Fruit fly (Drosophila melanogaster): ENCODE results near the gene Vajk1.
A peak's percentile ranks its signal among the peaks of the same experiment; 100 is the strongest.

Vajk1 gene

DNA sequence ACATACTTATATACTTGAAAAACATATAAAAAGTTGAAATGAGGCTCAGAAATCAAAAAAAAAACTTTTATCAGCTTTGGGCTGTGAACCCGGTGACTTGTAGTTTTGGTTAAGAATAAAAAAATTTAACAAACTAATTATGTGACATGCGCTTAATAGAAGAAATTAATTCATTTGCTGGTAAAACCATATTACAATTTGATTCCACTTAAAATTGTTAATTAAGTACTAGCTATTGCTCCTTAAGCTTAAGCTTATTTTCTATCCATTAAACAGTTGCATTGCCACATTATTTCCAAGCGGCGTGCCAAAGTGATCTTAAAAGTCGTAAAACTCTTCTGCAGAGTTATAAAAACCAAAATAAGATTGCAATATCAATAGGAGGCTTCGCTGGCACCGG lies 631 bp upstream of the Vajk1 start:
- TF ChIP-seq CG17801 (GFP tag; optimal IDR thresholded peaks at IDR 0.05; ENCODE audit: partially characterized antibody): no peak

DNA sequence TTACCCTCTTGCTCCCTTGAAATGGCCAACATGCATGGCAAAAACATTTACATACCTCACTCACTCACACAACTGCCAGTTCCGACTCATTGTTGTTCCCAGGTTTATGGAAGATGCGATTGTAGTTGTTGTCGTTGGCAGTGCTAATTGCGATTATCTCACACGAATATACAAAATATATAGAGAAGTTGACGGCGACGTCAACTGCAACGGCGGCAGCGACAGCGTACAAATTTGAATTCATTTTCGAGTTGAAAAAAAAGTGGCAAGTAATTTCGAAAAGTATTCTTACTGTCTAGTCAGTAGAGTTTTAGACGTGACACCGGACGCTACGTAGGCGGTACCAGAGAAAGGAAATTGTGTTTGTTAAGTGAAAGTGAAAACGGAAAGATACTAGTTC lies 8.9 kb downstream of the Vajk1 start, which contains the start of gene Ance-3:
Gene Ance-3 (plus strand): TSS at position 301 of the 400 bp plus-strand sequence.
- TF ChIP-seq CG17801 (GFP tag; optimal IDR thresholded peaks at IDR 0.05; ENCODE audit: partially characterized antibody): no peak

DNA sequence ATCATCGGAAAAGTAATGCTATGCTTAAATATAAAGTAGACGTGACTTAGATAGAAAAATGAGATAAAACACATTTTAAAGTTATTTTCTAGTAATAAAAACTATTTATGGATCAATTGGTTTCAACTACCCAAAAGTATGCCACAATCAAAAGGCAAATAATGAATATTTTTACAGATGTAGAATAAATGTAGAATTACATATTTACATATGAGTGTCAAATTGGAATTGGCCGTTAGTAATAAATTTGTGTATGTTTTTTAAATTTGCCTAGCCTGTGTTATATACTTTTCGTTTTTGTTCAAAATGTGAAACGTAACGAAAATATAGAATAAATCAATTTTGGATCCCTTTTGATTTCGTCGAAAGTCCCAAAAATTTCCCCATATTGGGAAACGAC lies 11.6 kb downstream of the Vajk1 start, which contains the start of gene Acyp:
Gene Acyp (plus strand): TSS at position 301 of the 400 bp plus-strand sequence.
- no peak for TF ChIP-seq CG17801 (GFP tag; optimal IDR thresholded peaks at IDR 0.05; ENCODE audit: partially characterized antibody)

DNA sequence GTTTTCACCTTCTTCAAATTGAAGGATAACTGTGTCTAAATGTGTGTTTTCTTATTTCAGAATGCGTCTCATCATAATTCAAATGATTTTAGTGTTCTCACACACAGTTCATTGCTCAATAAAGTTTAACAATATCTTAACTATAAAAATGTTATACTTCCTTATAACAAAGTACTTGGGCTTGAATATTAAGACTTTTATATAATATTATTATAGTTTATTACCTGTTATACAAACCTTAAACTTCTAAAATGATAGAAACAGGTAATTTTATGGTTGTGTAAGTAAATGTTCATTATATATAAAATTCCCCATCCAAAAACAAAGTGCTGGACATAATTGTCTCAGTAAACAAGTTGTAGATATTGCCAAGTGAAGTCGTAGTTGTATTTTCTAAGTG lies 14.3 kb downstream of the Vajk1 start, which contains the start of gene Ance-2:
Gene Ance-2 (plus strand): TSS at position 301 of the 400 bp plus-strand sequence.
- no peak for TF ChIP-seq CG17801 (GFP tag; optimal IDR thresholded peaks at IDR 0.05; ENCODE audit: partially characterized antibody)

DNA sequence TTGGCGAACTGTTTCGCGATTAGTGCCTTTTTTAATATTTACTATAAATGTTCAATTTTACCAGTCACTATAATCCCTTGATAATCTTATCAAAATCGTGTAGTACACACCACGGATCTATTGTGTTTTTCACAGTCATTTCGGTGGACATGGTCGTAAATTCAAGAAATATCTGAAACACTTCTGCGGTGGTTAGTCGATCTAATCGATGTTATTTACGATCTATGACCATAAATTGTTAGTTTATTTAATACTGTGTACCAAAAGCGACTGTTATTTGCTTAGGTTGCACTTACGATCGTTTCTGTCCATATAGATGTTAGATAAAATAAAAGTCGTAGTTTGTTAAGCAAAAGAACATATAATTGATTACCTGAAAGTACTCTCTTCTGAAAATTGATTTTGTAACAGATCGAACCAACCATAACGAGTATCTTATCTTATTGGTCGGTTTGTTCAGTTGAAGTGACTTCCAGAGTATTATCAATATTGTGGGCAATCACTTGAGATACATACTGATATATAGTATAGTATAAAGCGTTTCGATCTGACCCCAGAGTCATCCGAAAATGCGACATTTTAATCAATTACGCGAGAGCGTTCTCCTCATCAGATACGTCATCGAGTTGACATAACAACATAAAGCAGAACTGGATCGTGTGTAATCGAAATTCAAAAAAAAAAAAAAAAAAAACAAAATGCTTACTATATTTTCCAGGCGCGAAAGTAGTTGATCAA lies 17.3 kb downstream of the Vajk1 start:
- TF ChIP-seq CG17801 (GFP tag; optimal IDR thresholded peaks at IDR 0.05; ENCODE audit: partially characterized antibody): no peak

DNA sequence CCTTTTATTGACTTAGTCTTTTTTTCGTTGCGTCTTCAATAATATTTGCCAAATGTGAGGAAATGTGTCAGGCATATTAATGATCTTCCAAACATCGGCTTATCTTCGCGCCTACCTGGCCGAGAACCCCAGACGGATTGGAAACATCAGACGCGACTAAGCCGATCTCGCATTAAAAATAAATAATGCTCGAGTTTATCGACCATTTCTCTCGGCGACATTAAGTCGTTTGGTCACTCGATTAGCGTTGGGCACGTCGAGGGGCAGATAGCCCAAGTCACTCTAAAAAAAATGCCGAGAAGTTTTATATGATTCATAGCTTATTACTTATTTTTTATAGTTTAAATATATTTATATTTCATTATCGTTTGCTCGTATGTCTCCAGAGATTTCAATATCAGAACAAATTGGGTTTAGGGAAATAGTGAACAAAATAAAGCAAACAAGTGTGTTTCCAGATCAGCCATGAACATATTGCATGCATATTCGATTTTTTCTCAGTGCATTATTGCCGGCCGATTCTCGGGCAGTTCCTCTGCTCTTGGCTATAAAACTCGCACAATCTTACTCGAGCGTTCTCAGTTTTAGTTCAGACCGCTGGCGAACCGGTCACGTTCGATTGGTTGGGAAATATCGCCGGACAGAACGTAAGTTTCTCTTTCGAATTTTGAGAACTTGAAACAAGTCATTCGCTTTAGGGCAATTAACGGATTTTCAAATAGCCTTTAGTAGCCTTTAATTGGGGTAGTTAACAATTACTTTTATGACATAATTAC lies 18.1 kb downstream of the Vajk1 start, which contains the start of gene Ance:
Gene Ance (plus strand): TSS at position 574 of the 776 bp plus-strand sequence.
- no peak for TF ChIP-seq CG17801 (GFP tag; optimal IDR thresholded peaks at IDR 0.05; ENCODE audit: partially characterized antibody)

DNA sequence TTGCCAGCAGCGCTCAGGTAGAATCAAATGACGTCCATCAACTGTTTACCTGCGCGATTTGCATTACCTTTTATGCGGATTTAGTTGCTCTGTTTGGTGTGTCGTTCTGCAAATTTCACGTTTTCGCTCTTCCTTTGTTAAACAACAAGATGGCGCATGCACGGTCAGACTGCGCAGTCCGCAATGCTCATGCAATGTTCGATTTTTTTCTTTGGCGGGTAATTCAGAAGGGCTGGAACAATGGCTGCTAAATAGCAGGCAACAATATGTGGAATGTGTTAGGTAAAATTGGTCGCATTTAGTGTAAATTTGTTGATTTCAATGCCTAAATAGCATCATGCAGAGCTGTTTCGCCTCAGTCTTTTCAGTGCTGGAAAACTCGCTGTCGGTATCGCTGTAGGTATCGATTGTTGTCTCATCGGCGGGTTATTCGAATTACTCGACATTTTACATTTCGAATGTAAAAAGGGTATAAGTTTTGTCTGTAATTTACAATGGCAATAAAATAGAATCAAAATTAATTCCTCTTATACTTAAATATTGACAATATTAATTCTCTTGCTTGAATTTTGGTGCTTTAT lies 18.9 kb downstream of the Vajk1 start, which contains the start of gene Smg5:
Gene Smg5 (minus strand): TSS at position 331 of the 581 bp plus-strand sequence.
- peak; percentile 89 for TF ChIP-seq CG17801 (GFP tag; optimal IDR thresholded peaks at IDR 0.05; ENCODE audit: partially characterized antibody)

DNA sequence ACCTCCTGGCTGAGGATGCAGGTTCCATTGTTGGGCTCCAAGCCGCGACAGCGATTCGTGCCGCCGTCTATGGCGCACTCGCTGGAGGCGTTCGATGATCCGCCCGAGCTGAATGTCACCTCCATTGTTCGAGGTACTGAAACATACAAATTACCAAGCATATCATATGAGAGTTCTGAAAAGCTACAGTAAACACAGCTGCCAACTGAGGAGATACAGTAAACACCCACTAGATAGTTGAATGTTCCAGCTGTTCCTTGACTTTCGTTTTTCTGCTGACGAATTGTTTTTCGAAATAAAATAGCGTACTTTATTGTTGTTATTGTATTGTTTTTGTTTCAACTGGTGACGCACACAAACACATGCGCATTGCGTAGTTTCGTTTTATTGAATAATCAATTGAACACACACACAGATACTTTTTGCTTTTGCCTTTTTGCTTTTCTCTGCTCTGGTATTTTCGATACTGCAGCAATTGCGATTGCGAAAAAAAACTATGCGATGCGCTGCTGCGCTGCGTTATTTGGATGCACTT lies 19.5 kb downstream of the Vajk1 start:
- no peak for TF ChIP-seq CG17801 (GFP tag; optimal IDR thresholded peaks at IDR 0.05; ENCODE audit: partially characterized antibody)

DNA sequence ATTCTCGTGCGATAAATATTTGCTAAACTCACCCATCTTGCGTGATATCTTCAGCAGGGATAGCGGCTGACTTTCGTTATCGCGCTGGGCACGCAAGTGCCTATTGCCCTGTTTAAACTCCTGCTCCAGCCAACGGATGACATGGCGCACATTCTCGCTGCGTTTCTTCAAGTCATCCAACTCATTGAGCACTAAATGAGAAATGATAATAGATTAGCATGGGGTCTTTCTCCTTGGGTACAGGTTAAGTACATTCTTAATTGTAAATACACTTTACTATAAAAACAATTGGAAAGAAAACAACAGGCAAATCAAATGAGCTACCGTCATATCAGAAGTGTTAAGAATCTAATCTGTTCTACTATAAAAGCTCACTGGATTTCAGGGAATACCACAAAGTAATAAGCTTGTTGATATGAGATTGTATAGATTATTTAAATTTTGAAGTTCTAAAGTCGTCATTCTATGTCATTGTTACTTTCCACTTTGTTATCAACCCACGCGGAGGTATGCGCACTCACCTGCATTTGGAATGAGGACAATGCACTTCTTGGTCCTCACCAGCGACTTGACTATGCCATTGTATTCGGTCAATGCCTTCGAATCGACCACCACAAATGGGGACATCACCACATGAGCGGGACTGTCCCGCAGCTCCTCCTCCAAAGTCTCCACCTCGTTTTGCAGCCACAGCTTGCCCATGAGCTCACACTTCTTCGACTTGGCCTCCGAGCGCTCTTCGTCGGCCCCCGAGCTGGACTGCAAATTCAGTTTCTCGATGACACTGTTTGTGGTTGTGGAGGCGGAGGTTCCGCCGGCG lies 23.0 kb downstream of the Vajk1 start:
- no peak for TF ChIP-seq CG17801 (GFP tag; optimal IDR thresholded peaks at IDR 0.05; ENCODE audit: partially characterized antibody)

DNA sequence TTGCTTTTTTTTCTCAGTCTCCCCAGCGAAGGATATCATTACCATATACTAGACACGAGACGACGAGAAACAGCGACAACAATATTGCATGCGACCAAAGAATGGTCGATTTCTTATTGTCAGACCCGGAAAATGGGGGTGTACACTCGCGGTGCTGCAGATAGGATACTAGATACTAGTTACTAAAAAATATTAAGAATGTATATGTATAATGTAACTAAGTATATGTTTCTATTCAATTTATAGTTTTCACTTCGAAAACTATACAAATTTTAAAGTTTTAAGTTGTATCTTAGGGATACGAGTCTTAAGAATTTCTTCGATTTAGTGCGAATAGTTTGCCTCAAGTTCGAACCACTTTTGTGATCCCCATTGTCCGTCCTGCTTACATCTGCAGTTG lies 29.9 kb downstream of the Vajk1 start:
- TF ChIP-seq CG17801 (GFP tag; optimal IDR thresholded peaks at IDR 0.05; ENCODE audit: partially characterized antibody): no peak

DNA sequence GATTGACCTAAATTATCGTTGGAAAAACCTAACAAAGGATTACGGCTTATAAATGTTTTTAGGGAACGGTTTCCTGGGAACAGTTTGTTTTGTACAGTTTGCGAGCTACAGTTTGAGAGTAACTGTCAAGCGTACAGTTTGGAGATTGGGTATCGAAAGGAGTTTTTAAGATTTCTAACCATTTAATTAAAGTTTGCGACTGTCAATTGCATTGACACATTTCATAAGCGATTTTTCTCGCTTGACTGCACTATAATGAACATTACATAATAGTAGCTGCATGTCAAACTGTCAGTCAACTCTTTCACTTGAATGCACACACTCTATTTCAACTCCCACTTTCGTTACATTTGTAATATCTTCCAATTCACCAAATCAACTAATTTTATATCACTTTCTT lies 30.5 kb downstream of the Vajk1 start:
- TF ChIP-seq CG17801 (GFP tag; optimal IDR thresholded peaks at IDR 0.05; ENCODE audit: partially characterized antibody): no peak

DNA sequence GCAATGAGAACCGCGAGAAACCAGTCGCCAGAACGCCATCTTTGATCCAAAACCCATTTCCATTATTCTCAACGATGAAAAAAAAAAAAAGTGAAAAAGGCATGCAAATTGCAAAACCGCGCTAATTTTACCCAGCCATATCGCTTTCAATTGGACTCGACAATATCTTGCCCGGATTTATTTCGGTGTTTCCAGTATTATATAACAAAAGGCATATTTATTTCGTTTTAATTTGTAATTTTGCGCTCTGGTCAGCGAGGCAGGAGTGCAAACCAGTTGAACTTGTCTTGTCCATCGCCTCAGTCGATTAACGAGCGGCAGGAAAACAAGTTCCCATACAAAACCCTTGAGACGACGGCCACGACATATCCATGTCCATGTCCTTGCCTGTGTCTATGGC lies 33.4 kb downstream of the Vajk1 start:
- TF ChIP-seq CG17801 (GFP tag; optimal IDR thresholded peaks at IDR 0.05; ENCODE audit: partially characterized antibody): no peak

DNA sequence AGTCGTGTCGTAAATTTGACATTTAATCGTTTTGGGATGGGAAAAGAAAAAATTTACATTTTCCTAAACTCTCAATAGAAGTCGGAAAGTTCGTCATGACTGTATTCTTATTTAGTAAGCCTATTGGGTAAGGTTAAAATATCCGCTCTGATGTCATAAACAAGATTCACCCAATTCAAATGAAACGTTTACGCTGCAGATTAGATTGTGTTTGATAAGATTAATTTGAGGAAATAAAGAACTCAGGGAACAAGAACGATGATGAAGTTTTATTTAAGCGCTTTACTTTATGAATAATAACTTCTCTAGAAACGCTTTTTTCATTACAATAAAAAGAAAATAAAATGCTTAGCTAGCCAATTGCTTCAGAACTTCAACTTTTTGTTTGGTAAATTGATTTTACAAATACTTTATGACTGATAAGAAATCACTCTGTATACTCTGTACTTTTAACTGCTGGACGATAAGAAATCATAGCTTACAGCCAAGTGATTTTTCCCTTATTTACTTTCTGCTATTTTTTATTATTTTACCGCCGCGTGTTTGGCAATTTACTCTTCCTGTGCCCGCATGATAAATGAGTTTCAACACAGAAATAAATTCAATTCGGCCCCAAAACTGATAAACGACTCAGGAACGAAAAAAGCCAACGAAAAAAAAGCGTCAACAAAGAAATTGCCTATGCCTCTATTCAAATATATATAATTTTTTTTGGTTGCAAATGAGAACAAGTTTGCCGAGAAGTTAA lies 36.9 kb downstream of the Vajk1 start:
- TF ChIP-seq CG17801 (GFP tag; optimal IDR thresholded peaks at IDR 0.05; ENCODE audit: partially characterized antibody): no peak
